Worm (Caenorhabditis elegans) whole organism, young adult: ENCODE results near the gene dhs-19.
A peak's percentile ranks its signal among the peaks of the same experiment; 100 is the strongest.
"Not testable (repeated sequence)": the region's sequence is repeated elsewhere in the genome, so short reads cannot be mapped to it uniquely, and the experiment has no call there.

Source experiments
- B0035.1 ChIP-seq: sonication (generic microtip); optimal IDR thresholded peaks from 2 replicates; lab custom pipeline; 2016; ENCODE audit warnings: missing genetic modification characterization, mild to moderate bottlenecking, missing compliant biosample characterization, missing genotype, missing genetic modification reagents
- C06A6.2 ChIP-seq: fragments of 200-800 bp; sonication (Bioruptor generic); conservative IDR thresholded peaks from 2 replicates; pipeline ENCODE4 v1.3.6; 2022; ENCODE audit warnings: missing genetic modification characterization, missing compliant biosample characterization
- F23B12.7 ChIP-seq: sonication (generic microtip); optimal IDR thresholded peaks from 2 replicates; lab custom pipeline; 2017; ENCODE audit warnings: missing genetic modification characterization, mild to moderate bottlenecking, missing compliant biosample characterization, antibody characterized with exemption, moderate library complexity; ENCODE audit not compliant: insufficient read depth
- K11D2.4 ChIP-seq: fragments of 200-800 bp; sonication (Bioruptor generic); IDR thresholded peaks from 2 replicates; pipeline ENCODE4 v1.3.6; 2022; ENCODE audit warnings: missing genetic modification reagents, missing genetic modification characterization, missing compliant biosample characterization
- Y53G8AR.9 ChIP-seq: fragments of 200-800 bp; sonication (Bioruptor generic); conservative IDR thresholded peaks from 2 replicates; pipeline ENCODE4 v1.3.6; 2022; ENCODE audit warnings: missing genetic modification reagents, missing genetic modification characterization, missing compliant biosample characterization
- Y56A3A.18 ChIP-seq: fragments of 200-800 bp; sonication (Bioruptor generic); IDR thresholded peaks from 2 replicates; pipeline ENCODE4 v1.3.6; 2022; ENCODE audit warnings: missing genetic modification reagents, missing genetic modification characterization, missing compliant biosample characterization
- Y67H2A.10 ChIP-seq: fragments of 200-800 bp; sonication (Bioruptor generic); conservative IDR thresholded peaks from 2 replicates; pipeline ENCODE4 v1.3.6; 2022; ENCODE audit warnings: missing genetic modification reagents, missing genetic modification characterization, missing compliant biosample characterization
- athp-1 ChIP-seq: sonication (generic microtip); optimal IDR thresholded peaks from 2 replicates; lab custom pipeline; 2017; ENCODE audit warnings: mild to moderate bottlenecking, missing genetic modification characterization, missing compliant biosample characterization
- attf-6 ChIP-seq: fragments of 200-800 bp; sonication (Bioruptor generic); IDR thresholded peaks from 2 replicates; pipeline ENCODE4 v1.3.6; 2022; ENCODE audit warnings: missing genetic modification reagents, missing genetic modification characterization, missing compliant biosample characterization
- bed-2 ChIP-seq: fragments of 200-800 bp; sonication (Bioruptor generic); IDR thresholded peaks from 2 replicates; pipeline ENCODE4 v1.3.6; 2022; ENCODE audit warnings: missing genetic modification reagents, missing genetic modification characterization, missing compliant biosample characterization
- cebp-1 ChIP-seq, 2 experiments: fragments of 200-800 bp in 1 of 2; sonication (Bioruptor generic) in 1 of 2; sonication (generic microtip) in 1 of 2; IDR thresholded peaks in 1 of 2; optimal IDR thresholded peaks in 1 of 2; 2 replicates each; pipeline versions ENCODE4 v1.3.6 to Lab custom; 2017 to 2022; ENCODE audit warnings: missing compliant biosample characterization in 2 of 2, missing genetic modification characterization in 2 of 2, mild to moderate bottlenecking in 1 of 2, missing genetic modification reagents in 1 of 2, moderate library complexity in 1 of 2
- ceh-100 ChIP-seq: fragments of 200-800 bp; sonication (Bioruptor generic); IDR thresholded peaks from 2 replicates; pipeline ENCODE4 v1.3.6; 2022; ENCODE audit warnings: missing genetic modification reagents, missing genetic modification characterization, missing compliant biosample characterization
- ceh-27 ChIP-seq: fragments of 200-800 bp; sonication (Bioruptor generic); optimal IDR thresholded peaks from 2 replicates; lab custom pipeline; 2018; ENCODE audit warnings: mild to moderate bottlenecking, missing genetic modification characterization, moderate library complexity, missing compliant biosample characterization
- chd-7 ChIP-seq: sonication (generic microtip); optimal IDR thresholded peaks from 2 replicates; lab custom pipeline; 2016; ENCODE audit warnings: mild to moderate bottlenecking, missing genetic modification characterization, moderate library complexity, missing compliant biosample characterization
- dox-1 ChIP-seq: fragments of 200-800 bp; sonication (Bioruptor generic); IDR thresholded peaks from 2 replicates; pipeline ENCODE4 v1.3.6; 2022; ENCODE audit warnings: missing genetic modification reagents, missing genetic modification characterization, missing compliant biosample characterization
- dpl-1 ChIP-seq: fragments of 150-350 bp; optimal IDR thresholded peaks from 2 replicates; lab custom pipeline; 2014; ENCODE audit warnings: missing biosample characterization, missing genetic modification reagents, missing genetic modification characterization
- hmg-1.2 ChIP-seq: fragments of 200-800 bp; sonication (Bioruptor generic); IDR thresholded peaks from 2 replicates; pipeline ENCODE4 v1.3.6; 2022; ENCODE audit warnings: missing genetic modification reagents, missing genetic modification characterization, missing compliant biosample characterization
- hsf-1 ChIP-seq: fragments of 200-800 bp; sonication (Bioruptor generic); IDR thresholded peaks from 2 replicates; pipeline ENCODE4 v1.3.6; 2022; ENCODE audit warnings: missing genetic modification reagents, missing genetic modification characterization, missing compliant biosample characterization
- let-526 ChIP-seq: fragments of 200-800 bp; sonication (Bioruptor generic); IDR thresholded peaks from 2 replicates; pipeline ENCODE4 v1.3.6; 2022; ENCODE audit warnings: missing genetic modification reagents, missing genetic modification characterization, missing compliant biosample characterization
- let-607 ChIP-seq, 2 experiments: fragments of 200-800 bp in 1 of 2; sonication (Bioruptor generic) in 1 of 2; sonication (generic microtip) in 1 of 2; optimal IDR thresholded peaks; 2 replicates each; lab custom pipeline; 2016 to 2018; ENCODE audit warnings: mild to moderate bottlenecking in 2 of 2, missing compliant biosample characterization in 2 of 2, missing genetic modification characterization in 2 of 2, moderate library complexity in 2 of 2, missing genotype in 1 of 2
- lin-26 ChIP-seq: fragments of 200-800 bp; sonication (Bioruptor generic); IDR thresholded peaks from 2 replicates; pipeline ENCODE4 v1.3.6; 2022; ENCODE audit warnings: missing genetic modification reagents, missing genetic modification characterization, missing compliant biosample characterization
- lin-35 ChIP-seq, 3 experiments: fragments of 150-350 bp in 2 of 3; sonication (generic microtip) in 1 of 3; optimal IDR thresholded peaks; 2 replicates each; lab custom pipeline; 2014 to 2018; ENCODE audit warnings: missing biosample characterization in 3 of 3, missing genetic modification characterization in 3 of 3, missing genetic modification reagents in 3 of 3
- lin-40 ChIP-seq: sonication (generic microtip); optimal IDR thresholded peaks from 2 replicates; lab custom pipeline; 2016; ENCODE audit warnings: missing genetic modification characterization, mild to moderate bottlenecking, missing compliant biosample characterization, missing genotype, missing genetic modification reagents
- lin-54 ChIP-seq: fragments of 200-800 bp; sonication (Bioruptor generic); optimal IDR thresholded peaks from 2 replicates; lab custom pipeline; 2018; ENCODE audit warnings: mild to moderate bottlenecking, missing genetic modification characterization, missing compliant biosample characterization
- madf-10 ChIP-seq: sonication (generic microtip); optimal IDR thresholded peaks from 2 replicates; lab custom pipeline; 2016; ENCODE audit warnings: mild to moderate bottlenecking, missing genetic modification characterization, missing compliant biosample characterization
- madf-3 ChIP-seq: fragments of 200-800 bp; sonication (Bioruptor generic); IDR thresholded peaks from 2 replicates; pipeline ENCODE4 v1.3.6; 2022; ENCODE audit warnings: missing genetic modification reagents, missing genetic modification characterization, missing compliant biosample characterization
- madf-6 ChIP-seq: fragments of 200-800 bp; sonication (Bioruptor generic); IDR thresholded peaks from 2 replicates; pipeline ENCODE4 v1.3.6; 2022; ENCODE audit warnings: missing genetic modification reagents, missing genetic modification characterization, missing compliant biosample characterization
- madf-8 ChIP-seq: fragments of 200-800 bp; sonication (Bioruptor generic); conservative IDR thresholded peaks from 2 replicates; pipeline ENCODE4 v1.3.6; 2022; ENCODE audit warnings: missing genetic modification reagents, missing genetic modification characterization, missing compliant biosample characterization
- mcd-1 ChIP-seq: fragments of 200-800 bp; sonication (Bioruptor generic); IDR thresholded peaks from 2 replicates; pipeline ENCODE4 v1.3.6; 2022; ENCODE audit warnings: missing genetic modification reagents, missing genetic modification characterization, missing compliant biosample characterization
- nfyb-1 ChIP-seq: fragments of 200-800 bp; sonication (Bioruptor generic); IDR thresholded peaks from 2 replicates; pipeline ENCODE4 v1.3.6; 2022; ENCODE audit warnings: missing genetic modification reagents, missing genetic modification characterization, missing compliant biosample characterization
- nhr-80 ChIP-seq: sonication (generic microtip); optimal IDR thresholded peaks from 2 replicates; lab custom pipeline; 2016; ENCODE audit warnings: missing genetic modification characterization, missing compliant biosample characterization
- pbrm-1 ChIP-seq: fragments of 200-800 bp; sonication (Bioruptor generic); IDR thresholded peaks from 2 replicates; pipeline ENCODE4 v1.3.6; 2022; ENCODE audit warnings: missing genetic modification reagents, missing genetic modification characterization, missing compliant biosample characterization
- rcor-1 ChIP-seq: fragments of 200-800 bp; sonication (Bioruptor generic); IDR thresholded peaks from 2 replicates; pipeline ENCODE4 v1.3.6; 2022; ENCODE audit warnings: missing genetic modification reagents, missing genetic modification characterization, missing compliant biosample characterization
- rpc-1 ChIP-seq, 2 experiments: fragments of 150-350 bp in 1 of 2; sonication (generic microtip) in 1 of 2; optimal IDR thresholded peaks; 2 replicates each; lab custom pipeline; 2014 to 2018; ENCODE audit warnings: missing biosample characterization in 1 of 2, missing genetic modification characterization in 1 of 2, missing genetic modification reagents in 1 of 2, missing genotype in 1 of 2
- snpc-1.1 ChIP-seq: sonication (generic microtip); optimal IDR thresholded peaks from 2 replicates; lab custom pipeline; 2017; ENCODE audit warnings: missing genetic modification characterization, mild to moderate bottlenecking, missing compliant biosample characterization, antibody characterized with exemption, moderate library complexity, missing genotype, missing genetic modification reagents; ENCODE audit not compliant: insufficient read depth
- snpc-3.4 ChIP-seq: sonication (generic microtip); optimal IDR thresholded peaks from 2 replicates; lab custom pipeline; 2017; ENCODE audit warnings: missing genetic modification characterization, mild to moderate bottlenecking, missing compliant biosample characterization, antibody characterized with exemption, moderate library complexity, missing genotype, missing genetic modification reagents
- snpc-4 ChIP-seq, 5 experiments: fragments of 150-350 bp in 1 of 5; sonication (generic microtip) in 4 of 5; optimal IDR thresholded peaks; 2 replicates each; lab custom pipeline; 2014 to 2018; ENCODE audit warnings: missing genetic modification characterization in 5 of 5, missing biosample characterization in 3 of 5, antibody characterized with exemption in 2 of 5, mild to moderate bottlenecking in 2 of 5, missing compliant biosample characterization in 2 of 5, missing genotype in 2 of 5, moderate library complexity in 2 of 5, missing genetic modification reagents in 1 of 5
- ztf-18 ChIP-seq: sonication (generic microtip); optimal IDR thresholded peaks from 2 replicates; lab custom pipeline; 2016; ENCODE audit warnings: missing genotype, mild to moderate bottlenecking, missing genetic modification characterization, missing compliant biosample characterization
- ztf-28 ChIP-seq: fragments of 200-800 bp; sonication (Bioruptor generic); IDR thresholded peaks from 2 replicates; pipeline ENCODE4 v1.3.6; 2022; ENCODE audit warnings: missing genetic modification reagents, missing genetic modification characterization, missing compliant biosample characterization
- ztf-6 ChIP-seq: fragments of 200-800 bp; sonication (Bioruptor generic); IDR thresholded peaks from 2 replicates; pipeline ENCODE4 v1.3.6; 2022; ENCODE audit warnings: missing genetic modification reagents, missing genetic modification characterization, missing compliant biosample characterization

Gene dhs-19

DNA sequence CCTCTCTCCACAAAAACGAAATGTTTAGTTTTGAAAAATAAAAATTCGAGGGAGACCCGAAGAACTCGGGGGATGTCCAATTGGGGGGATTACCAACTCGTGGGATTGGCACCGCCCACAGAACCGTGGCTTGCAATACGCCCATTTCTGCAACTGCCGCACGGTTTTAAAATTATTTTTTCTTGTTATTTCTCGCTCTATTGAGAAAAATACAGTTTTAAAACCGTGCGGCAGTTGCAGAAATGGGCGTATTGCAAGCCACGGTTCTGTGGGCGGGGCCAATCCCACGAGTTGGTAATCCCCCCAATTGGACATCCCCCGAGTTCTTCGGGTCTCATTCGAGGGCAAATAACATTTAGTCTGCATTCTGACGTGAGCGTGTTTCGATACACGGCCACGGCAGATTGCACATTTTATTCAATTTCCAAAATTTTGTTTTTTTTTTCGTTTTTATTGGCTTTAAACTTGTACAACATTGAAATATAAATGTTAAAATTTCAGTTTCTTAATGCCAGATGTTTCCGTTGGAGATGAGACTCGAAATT is 14.6 kb upstream of the dhs-19 start, which contains the start of the genes C55A6.1 and C55A6.10 (continued):
- TF ChIP-seq attf-6 (GFP tag; lab: Robert Waterston, UW) (peak; percentile 76), C06A6.2 (peak; percentile 83), rcor-1 (GFP tag; lab: Robert Waterston, UW) (peak; percentile 80), ztf-28 (GFP tag; lab: Robert Waterston, UW) (peak; percentile 82; the same call in 1 of the 2 replicates), mcd-1 (GFP tag; lab: Robert Waterston, UW) (peak; percentile 91), madf-3 (GFP tag; lab: Robert Waterston, UW) (peak; percentile 64; the same call in 1 of the 2 replicates), lin-40 (tag; lab: Kevin White, UChicago) (peak; percentile 89), lin-35 (GFP tag; optimal IDR thresholded peaks at IDR 0.05; lab: Kevin White, UChicago) (peak in 1 of 3 experiments; percentile 66), snpc-3.4 (tag; lab: Kevin White, UChicago) (peak; percentile 69), snpc-4 (GFP tag; optimal IDR thresholded peaks at IDR 0.05; lab: Kevin White, UChicago) (peak; percentile 51), snpc-4 (tag; optimal IDR thresholded peaks at IDR 0.05; lab: Kevin White, UChicago) (peak in 3 of 4 experiments; percentile 65 to 77 (median 75)), cebp-1 (GFP tag; IDR thresholded peaks at IDR 0.05; lab: Robert Waterston, UW) (0 out of 2 replicates have a peak, but pooled peaks have one; percentile 32), cebp-1 (tag; optimal IDR thresholded peaks at IDR 0.05; lab: Kevin White, UChicago) (peak; percentile 79), Y53G8AR.9 (GFP tag; lab: Robert Waterston, UW) (peak; percentile 70; the same call in 1 of the 2 replicates), dox-1 (GFP tag; lab: Robert Waterston, UW) (peak; percentile 93), nhr-80 (tag; lab: Kevin White, UChicago) (peak; percentile 70), bed-2 (peak; percentile 50; the same call in 1 of the 2 replicates), athp-1 (peak; percentile 59), let-526 (GFP tag; lab: Robert Waterston, UW) (peak; percentile 67; the same call in 1 of the 2 replicates), hsf-1 (GFP tag; lab: Robert Waterston, UW) (peak; percentile 38), K11D2.4 (GFP tag; lab: Robert Waterston, UW) (peak; percentile 78; the same call in 1 of the 2 replicates), madf-6 (GFP tag; lab: Robert Waterston, UW) (peak; percentile 71), Y56A3A.18 (peak; percentile 70; the same call in 1 of the 2 replicates), dpl-1 (GFP tag; lab: Kevin White, UChicago) (peak; percentile 31), madf-10 (tag; lab: Kevin White, UChicago) (peak; percentile 73), madf-8 (peak; percentile 42; the same call in 1 of the 2 replicates), snpc-1.1 (peak; percentile 21), chd-7 (tag; lab: Kevin White, UChicago) (peak; percentile 50), ztf-18 (tag; lab: Kevin White, UChicago) (peak; percentile 86), F23B12.7 (tag; lab: Kevin White, UChicago) (peak; percentile 56), ztf-6 (0 out of 2 replicates have a peak, but pooled peaks have one; percentile 17), B0035.1 (peak; percentile 35), Y67H2A.10 (GFP tag; lab: Robert Waterston, UW) (peak; percentile 71; the same call in 1 of the 2 replicates), nfyb-1 (GFP tag; lab: Robert Waterston, UW) (peak; percentile 97), lin-54 (peak; percentile 72), hmg-1.2 (GFP tag; lab: Robert Waterston, UW) (peak; percentile 64; the same call in 1 of the 2 replicates), lin-26 (GFP tag; lab: Robert Waterston, UW) (0 out of 2 replicates have a peak, but pooled peaks have one; percentile 54), rpc-1 (optimal IDR thresholded peaks at IDR 0.05; lab: Kevin White, UChicago) (peak; percentile 24), ceh-100 (GFP tag; lab: Robert Waterston, UW) (peak; percentile 97), pbrm-1 (GFP tag; lab: Robert Waterston, UW) (peak; percentile 93), ceh-27 (GFP tag; lab: Kevin White, UChicago) (peak; percentile 72), let-607 (tag; optimal IDR thresholded peaks at IDR 0.05; lab: Kevin White, UChicago) (peak in 1 of 2 experiments; percentile 29)
- not testable (repeated sequence) for TF ChIP-seq rpc-1 (tag; optimal IDR thresholded peaks at IDR 0.05; lab: Kevin White, UChicago)
